Worm (Caenorhabditis elegans) whole organism, midembryonic: ENCODE results near the gene myo-3.

Source experiments
- T22C8.4 ChIP-seq: fragments of 200-800 bp; sonication (Bioruptor generic); IDR thresholded peaks from 2 replicates; pipeline ENCODE4 v1.3.6; 2022; ENCODE audit warnings: missing genetic modification characterization, missing compliant biosample characterization
- flt-1 ChIP-seq: fragments of 200-800 bp; sonication (Bioruptor generic); IDR thresholded peaks from 2 replicates; pipeline ENCODE4 v1.3.6; 2022; ENCODE audit warnings: missing genetic modification characterization, missing compliant biosample characterization
- klf-2 ChIP-seq: fragments of 200-800 bp; sonication (Bioruptor generic); conservative IDR thresholded peaks from 2 replicates; pipeline ENCODE4 v1.3.6; 2022; ENCODE audit warnings: missing genetic modification reagents, missing genetic modification characterization, missing compliant biosample characterization
- ref-1 ChIP-seq: fragments of 200-800 bp; sonication (Bioruptor generic); conservative IDR thresholded peaks from 2 replicates; pipeline ENCODE4 v1.3.6; 2022; ENCODE audit warnings: missing genetic modification reagents, missing genetic modification characterization, missing compliant biosample characterization
- tab-1 ChIP-seq: fragments of 200-800 bp; sonication (Bioruptor generic); IDR thresholded peaks from 2 replicates; pipeline ENCODE4 v1.3.6; 2022; ENCODE audit warnings: missing genetic modification characterization, missing compliant biosample characterization
- ztf-23 ChIP-seq: fragments of 200-800 bp; sonication (Bioruptor generic); IDR thresholded peaks from 2 replicates; pipeline ENCODE4 v1.3.6; 2022; ENCODE audit warnings: missing genetic modification reagents, missing genetic modification characterization, missing compliant biosample characterization
- ztf-29 ChIP-seq: fragments of 200-800 bp; sonication (Bioruptor generic); IDR thresholded peaks from 2 replicates; pipeline ENCODE4 v1.3.6; 2022; ENCODE audit warnings: missing genetic modification reagents, missing genetic modification characterization, missing compliant biosample characterization

ce11 chrV:12255343-12255742 lies 21.2 kb upstream of the myo-3 start, which contains the start of gene T04H1.12:
- TF ChIP-seq flt-1 (GFP tag; lab: Robert Waterston, UW) (no peak), tab-1 (GFP tag; lab: Robert Waterston, UW) (no peak), klf-2 (GFP tag; lab: Robert Waterston, UW) (no peak), T22C8.4 (GFP tag; lab: Robert Waterston, UW) (no peak), ztf-29 (GFP tag; lab: Robert Waterston, UW) (no peak), ztf-23 (GFP tag; lab: Robert Waterston, UW) (no peak), ref-1 (GFP tag; lab: Robert Waterston, UW) (no peak)
